Fruit fly (Drosophila melanogaster): Measurements from ENCODE around the gene Teh4.

The Teh4 gene

dm6 chr3L:4220679-4221078 is 42.6 kb upstream of the Teh4 start:
- no peak for TF ChIP-seq bab1 (GFP tag; optimal IDR thresholded peaks at IDR 0.05)
- TF ChIP-seq tj (GFP tag; optimal IDR thresholded peaks at IDR 0.05), result peak; percentile 71

DNA sequence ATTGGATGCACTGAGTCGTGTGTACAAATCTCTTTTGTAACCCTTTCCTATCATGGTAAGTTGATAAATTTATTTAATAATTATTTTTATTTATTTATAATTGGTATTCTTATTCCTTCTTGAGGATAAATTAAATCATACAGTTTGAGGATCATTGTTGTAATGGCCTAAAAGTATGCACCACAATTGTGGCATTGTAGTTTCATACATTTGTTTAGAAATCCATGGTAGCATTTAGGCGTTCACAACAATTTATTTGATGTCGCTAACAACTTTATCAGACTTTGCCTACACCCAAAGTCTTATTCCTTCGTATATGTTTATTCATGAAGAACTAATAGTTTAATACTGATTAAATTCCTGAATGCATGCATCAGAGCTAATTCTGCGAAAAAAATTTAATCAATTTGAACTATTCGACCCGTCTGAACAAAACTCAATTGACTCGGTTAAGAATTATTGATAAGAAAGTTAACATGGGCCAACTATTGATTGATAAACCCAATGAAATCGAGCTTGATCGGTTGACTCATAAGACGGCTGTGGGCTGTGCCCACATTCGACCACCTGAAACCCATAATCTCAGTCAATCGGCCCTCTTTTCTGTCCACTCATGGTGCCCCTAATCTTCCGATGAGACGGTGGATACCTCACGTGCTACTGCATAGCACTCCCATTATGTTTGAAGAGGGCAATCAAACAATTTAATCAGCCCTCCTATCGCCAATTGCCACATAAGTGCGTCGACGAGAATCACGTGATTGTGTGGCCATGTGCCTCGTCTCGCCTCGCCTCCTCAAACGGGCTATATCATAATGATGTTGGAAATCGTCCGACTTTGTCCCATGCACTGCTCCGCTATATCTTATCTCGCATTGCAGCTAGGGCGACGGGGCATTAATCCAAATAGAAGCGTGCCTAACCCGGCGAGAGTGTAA is 41.5 kb upstream of the Teh4 start:
- peak in 1 of 2 experiments; percentile 47 for TF ChIP-seq cnc (optimal IDR thresholded peaks at IDR 0.05)
- peak; percentile 23 for TF ChIP-seq CG12768 (GFP tag; optimal IDR thresholded peaks at IDR 0.05)
- no peak for TF ChIP-seq Hr96 (GFP tag; optimal IDR thresholded peaks at IDR 0.05)
- peak; percentile 59 for TF ChIP-seq cic (GFP tag; optimal IDR thresholded peaks at IDR 0.05)
- peak; percentile 8 for TF ChIP-seq CG33017 (tag; optimal IDR thresholded peaks at IDR 0.05)
- peak; percentile 73 for TF ChIP-seq kay (GFP tag; ENCODE audit: borderline replicate concordance)
- TF ChIP-seq CG11617 (GFP tag; optimal IDR thresholded peaks at IDR 0.05), result no peak
- no peak for TF ChIP-seq toe (GFP tag; optimal IDR thresholded peaks at IDR 0.05)

- TF ChIP-seq CG1620 (GFP tag; optimal IDR thresholded peaks at IDR 0.05) (no peak), CG11617 (GFP tag; optimal IDR thresholded peaks at IDR 0.05) (no peak), tj (GFP tag; optimal IDR thresholded peaks at IDR 0.05) (no peak), CG7045 (GFP tag; optimal IDR thresholded peaks at IDR 0.05) (no peak), toe (GFP tag; optimal IDR thresholded peaks at IDR 0.05) (no peak), Hr96 (GFP tag; optimal IDR thresholded peaks at IDR 0.05) (no peak), bab1 (GFP tag; optimal IDR thresholded peaks at IDR 0.05) (no peak), Mnt (GFP tag; optimal IDR thresholded peaks at IDR 0.05) (no peak), cnc (optimal IDR thresholded peaks at IDR 0.05) (no peak), Clk (GFP tag; optimal IDR thresholded peaks at IDR 0.05) (no peak), CG7101 (tag; optimal IDR thresholded peaks at IDR 0.05) (no peak), ovo (GFP tag; optimal IDR thresholded peaks at IDR 0.05) (no peak), CG14711 (tag; optimal IDR thresholded peaks at IDR 0.05) (no peak), Crg-1 (GFP tag; optimal IDR thresholded peaks at IDR 0.05) (no peak), kay (GFP tag; ENCODE audit: borderline replicate concordance) (no peak), CG12768 (GFP tag; optimal IDR thresholded peaks at IDR 0.05) (no peak), cic (GFP tag; optimal IDR thresholded peaks at IDR 0.05) (no peak), CG33017 (tag; optimal IDR thresholded peaks at IDR 0.05) (no peak), pad (GFP tag; optimal IDR thresholded peaks at IDR 0.05) (no peak), CG5204 (GFP tag; optimal IDR thresholded peaks at IDR 0.05) (no peak)
Measured at dm6 chr3L:4215079-4215478, 37.0 kb upstream of the Teh4 start, which contains the start of gene Cpr64Ad. TSS of gene Cpr64Ad (plus strand) at chr3L:4215379.

DNA sequence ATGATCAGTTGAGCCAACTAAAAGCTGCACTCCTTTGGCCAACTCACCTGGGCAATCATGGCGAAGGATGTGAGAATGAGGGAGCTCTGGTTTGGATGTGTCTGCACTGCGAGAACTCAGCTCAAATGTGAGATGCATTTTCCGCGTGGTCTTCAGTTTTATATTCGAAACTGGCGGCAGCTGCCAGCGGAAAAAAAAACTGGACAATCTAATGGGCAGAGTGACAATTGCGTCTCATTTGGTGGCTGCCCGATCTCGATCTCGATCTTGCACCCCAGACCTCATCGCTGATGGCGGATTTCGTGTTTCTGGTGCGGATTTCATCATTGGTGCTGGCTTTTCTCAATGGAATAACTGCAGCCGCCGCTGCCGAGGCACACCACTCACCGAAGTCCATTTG is 34.7 kb upstream of the Teh4 start, which contains the start of gene Cpr64Ac:
TSS of gene Cpr64Ac (minus strand) at position 101 of the 400 bp plus-strand sequence.
- TF ChIP-seq CG7045 (GFP tag; optimal IDR thresholded peaks at IDR 0.05) (no peak), cnc (optimal IDR thresholded peaks at IDR 0.05) (no peak), Mnt (GFP tag; optimal IDR thresholded peaks at IDR 0.05) (no peak), Hr96 (GFP tag; optimal IDR thresholded peaks at IDR 0.05) (no peak), CG1620 (GFP tag; optimal IDR thresholded peaks at IDR 0.05) (no peak), CG14711 (tag; optimal IDR thresholded peaks at IDR 0.05) (no peak)

DNA sequence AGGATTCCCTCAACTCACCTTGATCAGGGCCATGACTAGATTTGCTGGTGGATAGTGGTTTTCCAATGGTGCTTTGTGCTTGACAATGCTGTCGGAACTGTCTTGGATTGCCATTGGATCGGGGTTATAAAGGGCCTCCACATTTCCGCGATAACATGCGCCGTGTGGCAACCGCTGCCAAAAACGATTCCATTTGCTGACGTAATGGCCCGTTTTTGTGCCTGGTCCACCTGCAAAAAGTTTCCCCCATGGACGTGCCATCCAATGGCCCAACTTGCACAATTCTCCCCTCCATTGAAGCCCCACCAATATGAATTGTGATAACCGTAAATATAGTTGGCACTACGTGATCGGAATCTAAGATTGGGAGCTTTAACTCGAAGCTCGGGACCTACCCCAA is 33.4 kb upstream of the Teh4 start, which contains the start of gene Cpr64Ab:
TSS of gene Cpr64Ab (minus strand) at position 101 of the 400 bp plus-strand sequence.
- TF ChIP-seq Mnt (GFP tag; optimal IDR thresholded peaks at IDR 0.05), result no peak
- TF ChIP-seq tj (GFP tag; optimal IDR thresholded peaks at IDR 0.05), result no peak
- no peak for TF ChIP-seq bab1 (GFP tag; optimal IDR thresholded peaks at IDR 0.05)
- no peak for TF ChIP-seq cnc (optimal IDR thresholded peaks at IDR 0.05)
- no peak for TF ChIP-seq Crg-1 (GFP tag; optimal IDR thresholded peaks at IDR 0.05)
- no peak for TF ChIP-seq CG7045 (GFP tag; optimal IDR thresholded peaks at IDR 0.05)
- TF ChIP-seq CG33017 (tag; optimal IDR thresholded peaks at IDR 0.05), result no peak
- no peak for TF ChIP-seq kay (GFP tag; ENCODE audit: borderline replicate concordance)
- no peak for TF ChIP-seq CG12768 (GFP tag; optimal IDR thresholded peaks at IDR 0.05)
- TF ChIP-seq CG11617 (GFP tag; optimal IDR thresholded peaks at IDR 0.05), result no peak
- TF ChIP-seq cic (GFP tag; optimal IDR thresholded peaks at IDR 0.05), result no peak
- TF ChIP-seq CG1620 (GFP tag; optimal IDR thresholded peaks at IDR 0.05), result no peak
- no peak for TF ChIP-seq Clk (GFP tag; optimal IDR thresholded peaks at IDR 0.05)
- no peak for TF ChIP-seq CG7101 (tag; optimal IDR thresholded peaks at IDR 0.05)
- no peak for TF ChIP-seq Hr96 (GFP tag; optimal IDR thresholded peaks at IDR 0.05)
- TF ChIP-seq pad (GFP tag; optimal IDR thresholded peaks at IDR 0.05), result no peak
- TF ChIP-seq toe (GFP tag; optimal IDR thresholded peaks at IDR 0.05), result no peak
- TF ChIP-seq ovo (GFP tag; optimal IDR thresholded peaks at IDR 0.05), result no peak
- no peak for TF ChIP-seq CG14711 (tag; optimal IDR thresholded peaks at IDR 0.05)
- TF ChIP-seq CG5204 (GFP tag; optimal IDR thresholded peaks at IDR 0.05), result no peak

DNA sequence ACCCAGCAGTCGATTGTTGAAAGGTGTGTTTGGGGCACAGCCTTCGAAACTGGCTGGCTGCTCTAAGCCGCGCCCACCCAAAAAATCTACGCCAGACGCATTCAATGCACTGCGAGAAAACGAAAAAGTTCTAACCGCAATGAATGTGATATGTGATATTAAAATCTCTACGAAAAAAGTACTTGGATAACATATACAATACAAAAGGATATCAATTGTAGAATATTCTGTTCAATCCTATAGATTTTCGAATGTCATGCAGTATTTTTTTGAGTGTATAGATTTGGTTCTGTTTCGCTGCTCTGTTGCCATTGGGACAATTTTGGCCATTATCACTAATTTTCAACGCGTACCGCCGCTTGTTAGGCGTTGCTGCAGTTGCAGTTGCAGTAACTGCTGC is 31.7 kb upstream of the Teh4 start:
- no peak for TF ChIP-seq tj (GFP tag; optimal IDR thresholded peaks at IDR 0.05)

dm6 chr3L:4209078-4209477 is 31.0 kb upstream of the Teh4 start, which contains the start of gene Cpr64Aa:
TSS of gene Cpr64Aa (minus strand) at chr3L:4209178.
- no peak for TF ChIP-seq CG12768 (GFP tag; optimal IDR thresholded peaks at IDR 0.05)
- no peak for TF ChIP-seq Crg-1 (GFP tag; optimal IDR thresholded peaks at IDR 0.05)
- TF ChIP-seq toe (GFP tag; optimal IDR thresholded peaks at IDR 0.05), result no peak
- no peak for TF ChIP-seq kay (GFP tag; ENCODE audit: borderline replicate concordance)

Measured in whole organism, adult.